Worm (Caenorhabditis elegans): ENCODE measurements around the gene nhr-249.
A peak's percentile ranks its signal among the peaks of the same experiment; 100 is the strongest.

The nhr-249 gene

ce11 chrIV:6974162-6974938 lies 2.0 kb upstream of the nhr-249 start:
- TF ChIP-seq nhr-6 (tag; optimal IDR thresholded peaks at IDR 0.05) = no peak
- TF ChIP-seq lim-7 (GFP tag; IDR thresholded peaks at IDR 0.05) = no peak
- no peak for TF ChIP-seq ZK546.5 (tag; optimal IDR thresholded peaks at IDR 0.05)
- 0 out of 2 replicates have a peak, but pooled peaks have one; percentile 13 for TF ChIP-seq ctbp-1 (GFP tag; IDR thresholded peaks at IDR 0.05)
- no peak for TF ChIP-seq cey-2 (tag; optimal IDR thresholded peaks at IDR 0.05; ENCODE audit: borderline replicate concordance, insufficient read depth)
- TF ChIP-seq php-3 (GFP tag; IDR thresholded peaks at IDR 0.05) = no peak
- peak; percentile 91; the same call in 1 of the 2 replicates for TF ChIP-seq set-16 (GFP tag; IDR thresholded peaks at IDR 0.05)
- no peak for TF ChIP-seq tra-1 (GFP tag; IDR thresholded peaks at IDR 0.05)
- TF ChIP-seq mes-2 (tag; optimal IDR thresholded peaks at IDR 0.05; ENCODE audit: poor library complexity, severe bottlenecking) = no peak
- no peak for TF ChIP-seq dve-1 (tag; optimal IDR thresholded peaks at IDR 0.05; ENCODE audit: insufficient read depth)
- TF ChIP-seq nhr-237 (tag; optimal IDR thresholded peaks at IDR 0.05) = no peak
- no peak for TF ChIP-seq aha-1 (tag)
- no peak for TF ChIP-seq aly-2 (tag; optimal IDR thresholded peaks at IDR 0.05)
- TF ChIP-seq nhr-28 (tag; optimal IDR thresholded peaks at IDR 0.05) = no peak
- no peak for TF ChIP-seq sdz-12 (GFP tag; optimal IDR thresholded peaks at IDR 0.05)
- no peak for TF ChIP-seq T26A8.4 (GFP tag; IDR thresholded peaks at IDR 0.05)
- TF ChIP-seq nhr-76 (tag; optimal IDR thresholded peaks at IDR 0.05) = no peak
- no peak for TF ChIP-seq lin-39 (tag; optimal IDR thresholded peaks at IDR 0.05)
- TF ChIP-seq daf-16 (GFP tag; optimal IDR thresholded peaks at IDR 0.05) = no peak
- TF ChIP-seq daf-16 (tag; optimal IDR thresholded peaks at IDR 0.05) = no peak
- TF ChIP-seq hif-1 (tag; optimal IDR thresholded peaks at IDR 0.05) = no peak
- TF ChIP-seq unc-62 (GFP tag; optimal IDR thresholded peaks at IDR 0.05 in 1 of 2) = peak in 1 of 2 experiments; percentile 7
- no peak for TF ChIP-seq unc-62 (tag; optimal IDR thresholded peaks at IDR 0.05)
- peak; percentile 93 for TF ChIP-seq snpc-1.2 (GFP tag; IDR thresholded peaks at IDR 0.05)
- peak; percentile 50 for TF ChIP-seq F49E8.2 (tag; optimal IDR thresholded peaks at IDR 0.05; ENCODE audit: borderline replicate concordance)
- TF ChIP-seq snpc-4 (tag; optimal IDR thresholded peaks at IDR 0.05) = no peak
- no peak for TF ChIP-seq ceh-44 (GFP tag; IDR thresholded peaks at IDR 0.05)
- TF ChIP-seq lin-38 (GFP tag; IDR thresholded peaks at IDR 0.05) = no peak; the same call in 1 of the 2 replicates
- TF ChIP-seq dmd-8 (GFP tag; IDR thresholded peaks at IDR 0.05) = no peak
- no peak for TF ChIP-seq nhr-41 (GFP tag; IDR thresholded peaks at IDR 0.05)
- 0 out of 2 replicates have a peak, but pooled peaks have one; percentile 16 for TF ChIP-seq F26F4.8 (GFP tag; conservative IDR thresholded peaks at IDR 0.05)
- no peak for TF ChIP-seq nhr-42 (GFP tag; IDR thresholded peaks at IDR 0.05)
- no peak for TF ChIP-seq fkh-10 (GFP tag; optimal IDR thresholded peaks at IDR 0.05)
- TF ChIP-seq D1046.2 (GFP tag; IDR thresholded peaks at IDR 0.05) = peak; percentile 38; the same call in 1 of the 2 replicates
- no peak for TF ChIP-seq F37D6.2 (tag; optimal IDR thresholded peaks at IDR 0.05)
- TF ChIP-seq attf-4 (tag; optimal IDR thresholded peaks at IDR 0.05) = no peak
- no peak for TF ChIP-seq fos-1 (tag; optimal IDR thresholded peaks at IDR 0.05)
- no peak for TF ChIP-seq jun-1 (tag; optimal IDR thresholded peaks at IDR 0.05)
- TF ChIP-seq pha-4 (GFP tag; IDR thresholded peaks at IDR 0.05) = no peak; the same call in 1 of the 2 replicates
- no peak for TF ChIP-seq pha-4 (tag; optimal IDR thresholded peaks at IDR 0.05)
- TF ChIP-seq Y48G9A.11 (GFP tag; IDR thresholded peaks at IDR 0.05) = peak; percentile 55; the same call in 1 of the 2 replicates
- no peak for TF ChIP-seq madf-9 (GFP tag; conservative IDR thresholded peaks at IDR 0.05)
- TF ChIP-seq mdt-29 (GFP tag; IDR thresholded peaks at IDR 0.05) = no peak
- no peak for TF ChIP-seq lin-1 (GFP tag; IDR thresholded peaks at IDR 0.05)
- no peak for TF ChIP-seq zfp-3 (GFP tag; conservative IDR thresholded peaks at IDR 0.05)
- TF ChIP-seq ama-1 (optimal IDR thresholded peaks at IDR 0.05) = no peak
- TF ChIP-seq nhr-25 (tag; optimal IDR thresholded peaks at IDR 0.05; ENCODE audit: borderline replicate concordance, insufficient read depth) = no peak
- TF ChIP-seq skn-1 (tag; optimal IDR thresholded peaks at IDR 0.05) = no peak
- TF ChIP-seq ceh-82 (tag; optimal IDR thresholded peaks at IDR 0.05) = no peak
- no peak for TF ChIP-seq mxl-3 (GFP tag; optimal IDR thresholded peaks at IDR 0.05)
